Worm (Caenorhabditis elegans) whole organism, L3 larva: ENCODE data around the gene hmgs-1.

ENCODE experiments used
- ama-1 ChIP-seq: fragments of 150-350 bp; optimal IDR thresholded peaks from 2 replicates; lab custom pipeline; 2018
- elt-3 ChIP-seq, 3 experiments: fragments of 150-350 bp in 1 of 3; sonication (generic microtip) in 2 of 3; optimal IDR thresholded peaks; 2 replicates in 2 of 3; 4 replicates in 1 of 3; lab custom pipeline; 2014 to 2017; ENCODE audit warnings: missing biosample characterization in 3 of 3, missing genetic modification characterization in 3 of 3
- nhr-25 ChIP-seq: sonication (generic microtip); optimal IDR thresholded peaks from 2 replicates; lab custom pipeline; 2017; ENCODE audit warnings: missing biosample characterization, missing genetic modification characterization
- tbx-2 ChIP-seq: sonication (generic microtip); optimal IDR thresholded peaks from 2 replicates; lab custom pipeline; 2016; ENCODE audit warnings: mild to moderate bottlenecking, missing genetic modification characterization, missing compliant biosample characterization
- unc-62 ChIP-seq: fragments of 150-350 bp; sonication (generic microtip); optimal IDR thresholded peaks from 4 replicates; lab custom pipeline; 2014; ENCODE audit warnings: missing biosample characterization, missing genetic modification reagents, missing genetic modification characterization

DNA sequence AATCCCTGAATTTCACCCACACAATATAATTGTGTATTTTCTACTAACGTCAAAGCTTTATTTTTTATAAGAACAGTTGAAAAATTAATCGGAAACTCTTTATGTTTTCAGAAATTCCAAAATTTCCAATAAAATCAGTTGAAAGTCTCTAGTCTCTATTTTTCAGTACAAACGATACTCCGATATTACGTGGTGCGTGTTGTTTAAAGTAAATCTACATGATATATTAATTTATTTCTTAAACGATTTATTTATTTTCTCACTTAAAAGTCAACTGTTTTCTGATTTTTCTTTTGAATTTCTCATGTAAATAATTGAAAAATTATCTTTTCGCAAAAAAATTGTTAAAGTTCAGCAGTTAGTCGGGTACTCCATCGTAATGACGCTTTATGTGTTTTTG is 27.8 kb upstream of the hmgs-1 start:
- TF ChIP-seq nhr-25 (tag; lab: Kevin White, UChicago) (no peak), tbx-2 (no peak), elt-3 (tag; optimal IDR thresholded peaks at IDR 0.05; lab: Kevin White, UChicago) (no peak), ama-1 (lab: Kevin White, UChicago) (no peak), unc-62 (GFP tag; lab: Kevin White, UChicago) (no peak)
